Fruit fly (Drosophila melanogaster) Kc167 (cell line): ENCODE results near the gene CG14400.

ENCODE experiments used
- h ChIP-seq: fragments of >200 bp; optimal IDR thresholded peaks from 3 replicates; lab custom pipeline; 2018; ENCODE audit warnings: missing external identifiers
- insv ChIP-seq: fragments of >200 bp; optimal IDR thresholded peaks from 3 replicates; lab custom pipeline; 2018; ENCODE audit warnings: missing external identifiers
- psq ChIP-seq: fragments of >200 bp; optimal IDR thresholded peaks from 2 replicates; lab custom pipeline; 2017; ENCODE audit warnings: missing external identifiers

DNA sequence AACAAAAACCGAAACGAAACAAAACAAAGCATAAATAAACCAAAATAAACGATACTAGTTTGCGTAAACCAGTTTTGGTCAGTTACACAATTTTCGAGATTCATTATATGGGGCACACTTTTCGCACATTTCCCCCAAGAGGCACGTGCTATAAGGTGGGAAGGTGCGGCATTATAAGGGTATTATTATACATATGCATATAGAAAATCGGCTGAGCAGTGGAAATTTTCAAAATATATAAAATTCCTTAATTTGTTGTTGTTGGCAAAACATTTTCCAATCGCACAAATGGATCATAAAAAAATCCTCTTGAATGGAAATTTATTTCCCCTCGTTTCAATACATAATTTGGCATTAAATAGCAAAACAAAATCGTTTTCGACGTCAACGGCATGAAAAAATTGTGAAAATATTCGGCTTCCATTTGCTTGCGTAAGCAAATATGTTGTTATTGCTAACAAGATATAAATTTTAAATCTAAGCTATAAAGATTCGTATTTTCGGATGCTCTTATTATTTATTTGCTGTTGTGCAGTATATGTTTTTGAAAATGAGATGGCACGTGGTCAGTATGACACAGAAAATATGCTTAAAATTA lies 40.9 kb upstream of the CG14400 start:
- TF ChIP-seq insv: no peak
- no peak for TF ChIP-seq psq (lab: Kevin White, UChicago)
- TF ChIP-seq h (lab: Kevin White, UChicago): no peak
